Worm (Caenorhabditis elegans) whole organism, late embryonic: ENCODE results near the gene srh-99.

Source experiments
- ama-1 ChIP-seq: fragments of 150-350 bp; optimal IDR thresholded peaks from 2 replicates; lab custom pipeline; 2014
- ceh-34 ChIP-seq: sonication (generic microtip); optimal IDR thresholded peaks from 2 replicates; lab custom pipeline; 2016; ENCODE audit warnings: mild to moderate bottlenecking, missing genetic modification characterization, missing compliant biosample characterization
- ceh-45 ChIP-seq: fragments of 200-800 bp; sonication (Bioruptor generic); IDR thresholded peaks from 2 replicates; pipeline ENCODE4 v1.3.6; 2022; ENCODE audit warnings: missing genetic modification reagents, missing genetic modification characterization, missing compliant biosample characterization
- fax-1 ChIP-seq: sonication (generic microtip); optimal IDR thresholded peaks from 2 replicates; lab custom pipeline; 2016; ENCODE audit warnings: missing genotype, missing genetic modification characterization, missing compliant biosample characterization
- fkh-6 ChIP-seq: sonication (generic microtip); optimal IDR thresholded peaks from 2 replicates; lab custom pipeline; 2016; ENCODE audit warnings: missing genetic modification characterization, missing compliant biosample characterization
- hlh-30 ChIP-seq: sonication (generic microtip); optimal IDR thresholded peaks from 2 replicates; lab custom pipeline; 2017; ENCODE audit warnings: antibody characterized with exemption, missing genetic modification characterization, missing compliant biosample characterization; ENCODE audit not compliant: insufficient read depth
- nfya-1 ChIP-seq: sonication (generic microtip); optimal IDR thresholded peaks from 2 replicates; lab custom pipeline; 2017; ENCODE audit warnings: missing genetic modification characterization, mild to moderate bottlenecking, missing compliant biosample characterization, antibody characterized with exemption, moderate library complexity
- pha-4 ChIP-seq: fragments of 150-350 bp; optimal IDR thresholded peaks from 2 replicates; lab custom pipeline; 2018; ENCODE audit warnings: missing biosample characterization, missing genetic modification reagents, missing genetic modification characterization
- pqm-1 ChIP-seq: sonication (generic microtip); optimal IDR thresholded peaks from 2 replicates; lab custom pipeline; 2016; ENCODE audit warnings: missing genetic modification characterization, missing compliant biosample characterization
- ztf-16 ChIP-seq: sonication (generic microtip); optimal IDR thresholded peaks from 2 replicates; lab custom pipeline; 2017; ENCODE audit warnings: missing genetic modification characterization, missing compliant biosample characterization

DNA sequence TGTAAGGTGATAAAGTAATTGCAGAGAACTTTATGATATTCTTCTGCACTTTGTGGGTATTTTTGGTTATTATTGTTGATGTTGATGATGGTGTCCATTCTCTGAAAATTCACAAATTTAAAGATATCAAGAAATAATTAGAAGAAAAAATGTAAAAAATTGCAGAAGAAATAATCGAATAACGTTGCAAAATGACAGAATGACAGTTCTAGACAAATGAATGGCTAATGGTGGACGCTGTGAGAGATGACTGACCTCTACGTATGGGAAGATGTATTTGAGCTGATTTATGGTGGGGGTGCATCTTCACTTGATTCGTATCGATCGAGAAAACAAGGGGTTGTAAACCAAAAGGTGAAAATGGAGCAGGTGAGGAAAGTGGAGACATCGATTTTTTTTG, 42.9 kb downstream of the srh-99 start, which contains the start of gene sea-1:
- TF ChIP-seq pqm-1 (tag; lab: Kevin White, UChicago) = no peak
- no peak for TF ChIP-seq pha-4 (tag; lab: Kevin White, UChicago)
- no peak for TF ChIP-seq ztf-16 (tag; lab: Kevin White, UChicago)
- TF ChIP-seq nfya-1 = no peak
- TF ChIP-seq fax-1 (tag; lab: Kevin White, UChicago) = no peak
- TF ChIP-seq ceh-34 (tag; lab: Kevin White, UChicago) = no peak
- TF ChIP-seq ceh-45 (GFP tag; lab: Robert Waterston, UW) = no peak
- no peak for TF ChIP-seq ama-1 (lab: Kevin White, UChicago)
- TF ChIP-seq hlh-30 (tag; lab: Kevin White, UChicago) = no peak
- TF ChIP-seq fkh-6 (tag; lab: Kevin White, UChicago) = no peak
